Fruit fly (Drosophila melanogaster) whole organism, embryonic: ENCODE results near the gene CG9795.

Source experiments
- Abd-B ChIP-seq: fragments of 200-800 bp; sonication (Bioruptor generic); optimal IDR thresholded peaks from 2 replicates; lab custom pipeline; 2018; ENCODE audit warnings: missing biosample characterization, mild to moderate bottlenecking, missing genetic modification characterization, moderate library complexity
- Atf6 ChIP-seq: fragments of 200-800 bp; sonication (Bioruptor generic); IDR thresholded peaks from 2 replicates; pipeline ENCODE4 v1.3.6; 2022; ENCODE audit warnings: missing biosample characterization, missing genetic modification characterization
- Awh ChIP-seq: fragments of 200-800 bp; sonication (Bioruptor generic); IDR thresholded peaks from 2 replicates; pipeline ENCODE4, ENCODE4 v1.3.6; 2022; ENCODE audit warnings: missing biosample characterization, missing genetic modification characterization
- CG1024 ChIP-seq: fragments of 200-800 bp; sonication (Bioruptor generic); IDR thresholded peaks from 2 replicates; pipeline ENCODE4 v1.3.6; 2022; ENCODE audit warnings: missing biosample characterization, missing genetic modification characterization
- CG11093 ChIP-seq: fragments of 200-800 bp; sonication (Bioruptor generic); IDR thresholded peaks from 3 replicates; pipeline ENCODE4 v1.3.6; 2022; ENCODE audit warnings: missing biosample characterization, missing genetic modification characterization
- CG11247 ChIP-seq: fragments of 200-800 bp; sonication (Bioruptor generic); IDR thresholded peaks from 2 replicates; pipeline ENCODE4 v1.3.6; 2022; ENCODE audit warnings: missing biosample characterization, missing genetic modification characterization
- CG12155 ChIP-seq: fragments of 200-800 bp; sonication (Bioruptor generic); optimal IDR thresholded peaks from 3 replicates; lab custom pipeline; 2016; ENCODE audit warnings: missing biosample characterization, missing genetic modification characterization
- CG13894 ChIP-seq: fragments of 200-800 bp; sonication (Bioruptor generic); optimal IDR thresholded peaks from 3 replicates; lab custom pipeline; 2018; ENCODE audit warnings: missing biosample characterization, mild to moderate bottlenecking, missing genetic modification characterization, moderate library complexity
- CG15696 ChIP-seq: fragments of 200-800 bp; sonication (Bioruptor generic); optimal IDR thresholded peaks from 2 replicates; lab custom pipeline; 2019; ENCODE audit warnings: missing biosample characterization, mild to moderate bottlenecking, missing genetic modification characterization, moderate library complexity
- CG16863 ChIP-seq: fragments of 200-800 bp; sonication (Bioruptor generic); optimal IDR thresholded peaks from 3 replicates; lab custom pipeline; 2016; ENCODE audit warnings: missing biosample characterization, missing genetic modification characterization
- CG17568 ChIP-seq: fragments of 200-800 bp; sonication (Bioruptor generic); optimal IDR thresholded peaks from 2 replicates; lab custom pipeline; 2018; ENCODE audit warnings: missing biosample characterization, mild to moderate bottlenecking, missing genetic modification characterization, moderate library complexity
- CG17612 ChIP-seq: fragments of 200-800 bp; sonication (Bioruptor generic); IDR thresholded peaks from 2 replicates; pipeline ENCODE4 v1.3.6; 2022; ENCODE audit warnings: missing biosample characterization, missing genetic modification characterization
- CG2129 ChIP-seq: fragments of 200-800 bp; sonication (Bioruptor generic); IDR thresholded peaks from 2 replicates; pipeline ENCODE4 v1.3.6; 2022; ENCODE audit warnings: missing biosample characterization, missing genetic modification characterization; ENCODE audit not compliant: partially characterized antibody
- CG33557 ChIP-seq: fragments of 200-800 bp; sonication (Bioruptor generic); optimal IDR thresholded peaks from 2 replicates; lab custom pipeline; 2019; ENCODE audit warnings: missing biosample characterization, mild to moderate bottlenecking, missing genetic modification characterization, moderate library complexity
- CG34422 ChIP-seq: fragments of 200-800 bp; sonication (Bioruptor generic); IDR thresholded peaks from 3 replicates; pipeline ENCODE4 v1.3.6; 2022; ENCODE audit warnings: missing biosample characterization, missing genetic modification characterization
- CG4730 ChIP-seq: fragments of 200-800 bp; sonication (Bioruptor generic); IDR thresholded peaks from 2 replicates; pipeline ENCODE4 v1.3.6; 2022; ENCODE audit warnings: missing biosample characterization, missing genetic modification characterization
- CG6175 ChIP-seq: fragments of 200-800 bp; sonication (Bioruptor generic); IDR thresholded peaks from 3 replicates; pipeline ENCODE4 v1.3.6; 2022; ENCODE audit warnings: missing biosample characterization, missing genetic modification characterization
- CG6854 ChIP-seq: fragments of 200-800 bp; sonication (Bioruptor generic); optimal IDR thresholded peaks from 3 replicates; lab custom pipeline; 2017; ENCODE audit warnings: missing biosample characterization, mild to moderate bottlenecking, missing genetic modification characterization
- CG7786 ChIP-seq: fragments of 200-800 bp; sonication (Bioruptor generic); optimal IDR thresholded peaks from 2 replicates; lab custom pipeline; 2016; ENCODE audit warnings: missing biosample characterization, missing genetic modification characterization
- CG8281 ChIP-seq: fragments of 200-800 bp; sonication (Bioruptor generic); optimal IDR thresholded peaks from 2 replicates; lab custom pipeline; 2018; ENCODE audit warnings: missing biosample characterization, mild to moderate bottlenecking, missing genetic modification characterization, moderate library complexity
- CG9876 ChIP-seq: fragments of 200-800 bp; sonication (Bioruptor generic); optimal IDR thresholded peaks from 2 replicates; lab custom pipeline; 2016; ENCODE audit warnings: missing biosample characterization, missing genetic modification characterization
- D19B ChIP-seq: fragments of 200-800 bp; sonication (Bioruptor generic); optimal IDR thresholded peaks from 2 replicates; lab custom pipeline; 2017; ENCODE audit warnings: missing biosample characterization, mild to moderate bottlenecking, missing genetic modification characterization
- Dbx ChIP-seq: fragments of 200-800 bp; sonication (Bioruptor generic); IDR thresholded peaks from 3 replicates; pipeline ENCODE4 v1.3.6; 2022; ENCODE audit warnings: missing biosample characterization, missing genetic modification characterization
- Deaf1 ChIP-seq: fragments of 200-800 bp; optimal IDR thresholded peaks from 3 replicates; lab custom pipeline; 2019; ENCODE audit warnings: missing biosample characterization, mild to moderate bottlenecking, missing genetic modification characterization, moderate library complexity
- Drgx ChIP-seq: fragments of 200-800 bp; sonication (Bioruptor generic); IDR thresholded peaks from 2 replicates; pipeline ENCODE4 v1.3.6; 2022; ENCODE audit warnings: missing biosample characterization, missing genetic modification characterization
- Ets65A ChIP-seq: fragments of 200-800 bp; sonication (Bioruptor generic); peaks from one replicate; lab custom pipeline; 2016; ENCODE audit warnings: missing biosample characterization, missing genetic modification characterization
- Ets97D ChIP-seq: fragments of 200-800 bp; sonication (Bioruptor generic); optimal IDR thresholded peaks from 3 replicates; lab custom pipeline; 2016; ENCODE audit warnings: missing biosample characterization, missing genetic modification characterization
- HLH3B ChIP-seq: fragments of 200-800 bp; sonication (Bioruptor generic); IDR thresholded peaks from 2 replicates; pipeline ENCODE4 v1.3.6; 2022; ENCODE audit warnings: missing biosample characterization, missing genetic modification characterization
- HLH4C ChIP-seq: fragments of 200-800 bp; sonication (Bioruptor generic); IDR thresholded peaks from 3 replicates; pipeline ENCODE4 v1.3.6; 2022; ENCODE audit warnings: missing biosample characterization, missing genetic modification characterization; ENCODE audit not compliant: partially characterized antibody
- Med ChIP-seq: fragments of 200-800 bp; sonication (Bioruptor generic); peaks from one replicate; lab custom pipeline; 2016; ENCODE audit warnings: missing biosample characterization, missing genetic modification characterization, mild to moderate bottlenecking, inconsistent platforms, moderate library complexity
- Neu2 ChIP-seq: fragments of 200-800 bp; sonication (Bioruptor generic); optimal IDR thresholded peaks from 3 replicates; lab custom pipeline; 2016; ENCODE audit warnings: missing biosample characterization, missing genetic modification characterization, borderline replicate concordance
- Pdp1 ChIP-seq, 2 experiments: fragments of 200-800 bp; sonication (Bioruptor generic); optimal IDR thresholded peaks; 3 replicates each; lab custom pipeline; 2016; ENCODE audit warnings: missing biosample characterization in 2 of 2, missing genetic modification characterization in 2 of 2, mild to moderate bottlenecking in 1 of 2, moderate library complexity in 1 of 2
- Sry-β ChIP-seq: fragments of 200-800 bp; sonication (Bioruptor generic); optimal IDR thresholded peaks from 2 replicates; lab custom pipeline; 2018; ENCODE audit warnings: missing biosample characterization, mild to moderate bottlenecking, missing genetic modification characterization, moderate library complexity
- Ssrp ChIP-seq: fragments of 200-800 bp; sonication (Bioruptor generic); optimal IDR thresholded peaks from 2 replicates; lab custom pipeline; 2018; ENCODE audit warnings: missing biosample characterization, mild to moderate bottlenecking, missing genetic modification characterization, moderate library complexity
- YL-1 ChIP-seq: fragments of 200-800 bp; sonication (Bioruptor generic); optimal IDR thresholded peaks from 3 replicates; lab custom pipeline; 2017; ENCODE audit warnings: missing biosample characterization, mild to moderate bottlenecking, missing genetic modification characterization
- ab ChIP-seq: fragments of 200-800 bp; sonication (Bioruptor generic); optimal IDR thresholded peaks from 2 replicates; lab custom pipeline; 2016; ENCODE audit warnings: missing biosample characterization, missing genetic modification characterization
- bbx ChIP-seq: fragments of 200-800 bp; sonication (Bioruptor generic); IDR thresholded peaks from 2 replicates; pipeline ENCODE4 v1.3.6; 2022; ENCODE audit warnings: missing biosample characterization, missing genetic modification characterization; ENCODE audit not compliant: partially characterized antibody
- crc ChIP-seq: fragments of 200-800 bp; sonication (Bioruptor generic); optimal IDR thresholded peaks from 2 replicates; lab custom pipeline; 2016; ENCODE audit warnings: missing biosample characterization, missing genetic modification characterization
- dan ChIP-seq: fragments of 200-800 bp; sonication (Bioruptor generic); IDR thresholded peaks from 2 replicates; pipeline ENCODE4 v1.3.6; 2022; ENCODE audit warnings: missing biosample characterization, missing genetic modification characterization
- disco-r ChIP-seq: fragments of 200-800 bp; sonication (Bioruptor generic); optimal IDR thresholded peaks from 2 replicates; lab custom pipeline; 2016; ENCODE audit warnings: missing biosample characterization, missing genetic modification characterization
- ems ChIP-seq: fragments of 200-800 bp; sonication (Bioruptor generic); optimal IDR thresholded peaks from 3 replicates; lab custom pipeline; 2016; ENCODE audit warnings: missing biosample characterization, missing genetic modification characterization
- esg ChIP-seq: fragments of 200-800 bp; sonication (Bioruptor generic); conservative IDR thresholded peaks from 2 replicates; pipeline ENCODE4 v1.3.6; 2022; ENCODE audit warnings: missing biosample characterization, missing genetic modification characterization
- gro ChIP-seq: fragments of 200-800 bp; sonication (Bioruptor generic); optimal IDR thresholded peaks from 2 replicates; lab custom pipeline; 2016; ENCODE audit warnings: missing biosample characterization, missing genetic modification characterization
- kni ChIP-seq: fragments of 200-800 bp; sonication (Bioruptor generic); optimal IDR thresholded peaks from 3 replicates; lab custom pipeline; 2017; ENCODE audit warnings: mild to moderate bottlenecking, missing biosample characterization, missing genetic modification reagents, missing genetic modification characterization
- mld ChIP-seq: fragments of 200-800 bp; sonication (Bioruptor generic); IDR thresholded peaks from 3 replicates; pipeline ENCODE4 v1.3.6; 2022; ENCODE audit warnings: missing biosample characterization, missing genetic modification characterization; ENCODE audit not compliant: partially characterized antibody
- rib ChIP-seq: fragments of 200-800 bp; sonication (Bioruptor generic); IDR thresholded peaks from 2 replicates; pipeline ENCODE4 v1.3.6; 2022; ENCODE audit warnings: missing biosample characterization, missing genetic modification characterization
- sd ChIP-seq: fragments of 200-800 bp; sonication (Bioruptor generic); optimal IDR thresholded peaks from 3 replicates; lab custom pipeline; 2018; ENCODE audit warnings: missing biosample characterization, mild to moderate bottlenecking, missing genetic modification characterization, moderate library complexity
- sim ChIP-seq: fragments of 200-800 bp; sonication (Bioruptor generic); IDR thresholded peaks from 2 replicates; pipeline ENCODE4 v1.3.6; 2022; ENCODE audit warnings: missing biosample characterization, missing genetic modification characterization
- vnd ChIP-seq: fragments of 200-800 bp; sonication (Bioruptor generic); IDR thresholded peaks from 3 replicates; pipeline ENCODE4 v1.3.6; 2022; ENCODE audit warnings: missing biosample characterization, missing genetic modification characterization; ENCODE audit not compliant: partially characterized antibody
- vvl ChIP-seq: fragments of 200-800 bp; sonication (Bioruptor generic); IDR thresholded peaks from 2 replicates; pipeline ENCODE4 v1.3.6; 2022; ENCODE audit warnings: missing biosample characterization, missing genetic modification characterization
- wek ChIP-seq: fragments of 200-800 bp; sonication (Bioruptor generic); optimal IDR thresholded peaks from 3 replicates; lab custom pipeline; 2018; ENCODE audit warnings: missing biosample characterization, mild to moderate bottlenecking, missing genetic modification characterization, moderate library complexity
- zfh2 ChIP-seq: fragments of 200-800 bp; sonication (Bioruptor generic); optimal IDR thresholded peaks from 2 replicates; lab custom pipeline; 2016; ENCODE audit warnings: missing biosample characterization, missing genetic modification characterization

CG9795 gene

dm6 chr3R:4360668-4361110 is 41.2 kb downstream of the CG9795 start (continued):
- TF ChIP-seq mld (no peak), gro (GFP tag; lab: Kevin White, UChicago) (no peak), Sry-β (GFP tag; lab: Kevin White, UChicago) (no peak), dan (GFP tag; lab: Robert Waterston, UW) (no peak), vvl (GFP tag; lab: Robert Waterston, UW) (no peak), Ssrp (tag; lab: Kevin White, UChicago) (no peak), CG6175 (GFP tag; lab: Robert Waterston, UW) (peak; percentile 69; the same call in 1 of the 3 replicates), CG12155 (no peak), sim (GFP tag; lab: Robert Waterston, UW) (no peak), bbx (GFP tag; lab: Robert Waterston, UW) (peak; percentile 63), vnd (GFP tag; lab: Robert Waterston, UW) (no peak), CG34422 (no peak), sd (no peak), YL-1 (GFP tag; lab: Kevin White, UChicago) (no peak), CG4730 (GFP tag; lab: Robert Waterston, UW) (no peak), CG2129 (GFP tag; lab: Robert Waterston, UW) (no peak), CG17612 (no peak), Med (GFP tag; lab: Kevin White, UChicago) (peak; percentile 87), HLH4C (GFP tag; lab: Robert Waterston, UW) (no peak), ab (GFP tag; lab: Kevin White, UChicago) (no peak), Pdp1 (GFP tag; optimal IDR thresholded peaks at IDR 0.05; lab: Kevin White, UChicago) (peak in 1 of 2 experiments; percentile 0), D19B (no peak), Deaf1 (tag; lab: Kevin White, UChicago) (peak; percentile 88), kni (GFP tag; lab: Kevin White, UChicago) (no peak), Atf6 (GFP tag; lab: Robert Waterston, UW) (no peak), CG15696 (no peak), CG8281 (no peak), CG13894 (tag; lab: Kevin White, UChicago) (peak; percentile 33), CG16863 (GFP tag; lab: Kevin White, UChicago) (no peak), Drgx (GFP tag; lab: Robert Waterston, UW) (peak; percentile 28; the same call in 1 of the 2 replicates), esg (GFP tag; lab: Robert Waterston, UW) (no peak), CG11247 (GFP tag; lab: Robert Waterston, UW) (no peak), ems (GFP tag; lab: Kevin White, UChicago) (no peak), CG17568 (no peak), Abd-B (GFP tag; lab: Kevin White, UChicago) (no peak), Ets97D (GFP tag; lab: Kevin White, UChicago) (no peak), Awh (GFP tag; lab: Robert Waterston, UW) (no peak), disco-r (GFP tag; lab: Kevin White, UChicago) (no peak), CG6854 (no peak), Ets65A (GFP tag; lab: Kevin White, UChicago) (no peak), Neu2 (GFP tag; lab: Kevin White, UChicago) (no peak), CG33557 (GFP tag; lab: Kevin White, UChicago) (no peak), CG9876 (GFP tag; lab: Kevin White, UChicago) (no peak), wek (GFP tag; lab: Kevin White, UChicago) (no peak), crc (GFP tag; lab: Kevin White, UChicago) (no peak), CG7786 (no peak), rib (GFP tag; lab: Robert Waterston, UW) (peak; percentile 38; the same call in 1 of the 2 replicates), CG11093 (GFP tag; lab: Robert Waterston, UW) (no peak), HLH3B (no peak), CG1024 (GFP tag; lab: Robert Waterston, UW) (no peak), Dbx (0 out of 3 replicates have a peak, but pooled peaks have one; percentile 48), zfh2 (GFP tag; lab: Kevin White, UChicago) (no peak)
